Worm (Caenorhabditis elegans) whole organism, midembryonic: ENCODE data around the gene epg-4.

Experiments used
- T22C8.4 ChIP-seq: fragments of 200-800 bp; sonication (Bioruptor generic); IDR thresholded peaks from 2 replicates; pipeline ENCODE4 v1.3.6; 2022; ENCODE audit warnings: missing genetic modification characterization, missing compliant biosample characterization
- cog-1 ChIP-seq: sonication (generic microtip); optimal IDR thresholded peaks from 2 replicates; lab custom pipeline; 2016; ENCODE audit warnings: missing genetic modification characterization, missing compliant biosample characterization
- flt-1 ChIP-seq: fragments of 200-800 bp; sonication (Bioruptor generic); IDR thresholded peaks from 2 replicates; pipeline ENCODE4 v1.3.6; 2022; ENCODE audit warnings: missing genetic modification characterization, missing compliant biosample characterization
- klf-2 ChIP-seq: fragments of 200-800 bp; sonication (Bioruptor generic); conservative IDR thresholded peaks from 2 replicates; pipeline ENCODE4 v1.3.6; 2022; ENCODE audit warnings: missing genetic modification reagents, missing genetic modification characterization, missing compliant biosample characterization
- med-1 ChIP-seq: sonication (generic microtip); optimal IDR thresholded peaks from 2 replicates; lab custom pipeline; 2017; ENCODE audit warnings: missing genetic modification characterization, mild to moderate bottlenecking, missing compliant biosample characterization, antibody characterized with exemption, missing genetic modification reagents; ENCODE audit not compliant: insufficient read depth
- ref-1 ChIP-seq: fragments of 200-800 bp; sonication (Bioruptor generic); conservative IDR thresholded peaks from 2 replicates; pipeline ENCODE4 v1.3.6; 2022; ENCODE audit warnings: missing genetic modification reagents, missing genetic modification characterization, missing compliant biosample characterization
- tab-1 ChIP-seq: fragments of 200-800 bp; sonication (Bioruptor generic); IDR thresholded peaks from 2 replicates; pipeline ENCODE4 v1.3.6; 2022; ENCODE audit warnings: missing genetic modification characterization, missing compliant biosample characterization
- ztf-23 ChIP-seq: fragments of 200-800 bp; sonication (Bioruptor generic); IDR thresholded peaks from 2 replicates; pipeline ENCODE4 v1.3.6; 2022; ENCODE audit warnings: missing genetic modification reagents, missing genetic modification characterization, missing compliant biosample characterization
- ztf-29 ChIP-seq: fragments of 200-800 bp; sonication (Bioruptor generic); IDR thresholded peaks from 2 replicates; pipeline ENCODE4 v1.3.6; 2022; ENCODE audit warnings: missing genetic modification reagents, missing genetic modification characterization, missing compliant biosample characterization

epg-4 gene

DNA sequence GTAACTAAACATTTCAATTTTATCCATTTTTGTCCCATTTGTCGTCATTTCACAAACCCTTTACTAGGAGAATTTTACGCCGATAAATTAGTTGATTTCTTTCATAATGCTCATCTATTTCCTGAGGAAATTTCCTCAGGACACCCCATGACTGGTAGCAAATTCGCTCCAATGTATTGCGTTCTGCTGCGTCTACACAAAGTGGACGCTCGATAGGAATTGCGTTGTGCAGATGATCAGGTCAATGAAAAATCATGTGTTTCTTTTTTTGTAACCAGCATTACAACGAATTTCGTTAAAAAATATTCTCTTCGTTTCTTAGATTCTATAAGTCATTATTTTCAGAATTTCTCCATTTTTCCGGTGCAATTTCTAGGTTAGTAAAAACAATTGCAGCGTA lies at the start of gene epg-4:
Gene epg-4, plus strand, starts transcription at position 346 of the 400 bp plus-strand sequence.
- TF ChIP-seq ztf-29 (GFP tag; lab: Robert Waterston, UW), result no peak
- no peak for TF ChIP-seq cog-1 (tag; lab: Kevin White, UChicago)
- 0 out of 2 replicates have a peak, but pooled peaks have one; percentile 18 for TF ChIP-seq flt-1

DNA sequence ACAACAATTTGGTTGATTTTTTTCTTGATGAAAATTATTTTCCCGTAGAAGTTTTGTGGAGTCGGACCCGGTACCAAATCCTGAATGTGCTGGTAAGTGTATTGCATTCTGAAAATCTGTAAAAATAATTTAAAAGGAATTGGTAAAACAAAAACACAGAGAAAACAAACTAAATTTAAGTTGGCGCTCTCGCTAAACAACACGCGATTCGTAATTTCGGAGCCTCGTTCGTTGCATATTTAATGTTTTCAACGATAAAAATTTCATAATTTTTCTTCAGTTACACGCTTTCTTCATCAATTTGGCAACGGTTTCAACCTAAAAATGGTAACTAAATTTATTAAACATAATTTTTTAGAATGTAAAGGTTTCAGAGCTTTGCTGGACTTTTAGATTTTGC lies 48.4 kb upstream of the epg-4 start, which contains the start of the genes pot-1 and ggtb-1:
Gene pot-1, minus strand, starts transcription at position 120 of the 400 bp plus-strand sequence.
Gene ggtb-1, plus strand, starts transcription at position 208 of the 400 bp plus-strand sequence.
- TF ChIP-seq ztf-23 (GFP tag; lab: Robert Waterston, UW), result no peak
- no peak for TF ChIP-seq tab-1 (GFP tag; lab: Robert Waterston, UW)
- TF ChIP-seq cog-1 (tag; lab: Kevin White, UChicago), result no peak
- no peak for TF ChIP-seq T22C8.4 (GFP tag; lab: Robert Waterston, UW)
- no peak for TF ChIP-seq flt-1
- no peak for TF ChIP-seq ztf-29 (GFP tag; lab: Robert Waterston, UW)
- TF ChIP-seq med-1 (GFP tag; lab: Kevin White, UChicago), result no peak
- no peak for TF ChIP-seq ref-1
- no peak for TF ChIP-seq klf-2 (GFP tag; lab: Robert Waterston, UW)

DNA sequence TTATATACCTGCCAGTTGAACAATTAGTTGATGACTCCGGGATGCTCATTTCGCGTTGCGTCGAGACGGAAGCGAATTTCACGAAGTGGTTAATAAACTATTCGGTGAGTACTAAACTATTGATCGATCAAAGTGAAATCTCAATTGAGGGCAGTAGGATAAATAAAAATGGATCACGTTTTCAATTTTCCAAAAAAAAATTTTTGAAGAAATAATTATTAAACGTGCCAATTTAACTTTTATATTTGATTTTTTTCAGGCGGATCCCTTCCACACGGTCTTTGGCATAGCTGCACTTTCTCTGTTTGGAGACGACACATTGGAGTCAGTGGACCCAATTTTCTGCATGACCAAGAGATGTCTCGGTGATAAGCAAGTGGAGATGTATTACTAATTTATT lies 46.0 kb upstream of the epg-4 start, which contains the start of gene B0280.17:
Gene B0280.17, minus strand, starts transcription at position 101 of the 400 bp plus-strand sequence.
- TF ChIP-seq med-1 (GFP tag; lab: Kevin White, UChicago) (no peak), ztf-29 (GFP tag; lab: Robert Waterston, UW) (no peak), klf-2 (GFP tag; lab: Robert Waterston, UW) (no peak), ztf-23 (GFP tag; lab: Robert Waterston, UW) (no peak), T22C8.4 (GFP tag; lab: Robert Waterston, UW) (no peak), ref-1 (no peak), tab-1 (GFP tag; lab: Robert Waterston, UW) (no peak), cog-1 (tag; lab: Kevin White, UChicago) (no peak), flt-1 (no peak)

DNA sequence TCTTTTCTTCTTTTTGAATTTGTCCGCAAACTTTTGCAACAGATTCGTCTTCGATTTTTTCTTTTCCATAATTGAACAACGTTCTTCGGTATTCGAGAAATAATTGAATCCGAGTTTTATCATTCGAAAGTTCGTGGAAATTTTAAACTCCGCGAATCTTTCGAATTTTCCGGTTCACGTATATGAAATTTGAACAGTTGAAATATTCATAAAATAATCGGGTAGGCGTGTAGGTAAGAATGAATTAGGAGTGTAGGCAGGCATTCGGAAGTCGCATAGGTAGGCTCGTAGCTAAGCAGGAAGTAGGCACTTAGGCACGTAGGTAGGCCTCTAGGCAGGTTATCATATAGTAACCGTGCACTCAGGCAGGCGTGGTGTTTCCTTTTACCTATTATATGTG lies 43.8 kb upstream of the epg-4 start, which contains the start of gene B0280.11:
Gene B0280.11, minus strand, starts transcription at position 101 of the 400 bp plus-strand sequence.
- TF ChIP-seq T22C8.4 (GFP tag; lab: Robert Waterston, UW) (no peak), ref-1 (no peak), ztf-29 (GFP tag; lab: Robert Waterston, UW) (no peak), flt-1 (no peak), klf-2 (GFP tag; lab: Robert Waterston, UW) (no peak)

DNA sequence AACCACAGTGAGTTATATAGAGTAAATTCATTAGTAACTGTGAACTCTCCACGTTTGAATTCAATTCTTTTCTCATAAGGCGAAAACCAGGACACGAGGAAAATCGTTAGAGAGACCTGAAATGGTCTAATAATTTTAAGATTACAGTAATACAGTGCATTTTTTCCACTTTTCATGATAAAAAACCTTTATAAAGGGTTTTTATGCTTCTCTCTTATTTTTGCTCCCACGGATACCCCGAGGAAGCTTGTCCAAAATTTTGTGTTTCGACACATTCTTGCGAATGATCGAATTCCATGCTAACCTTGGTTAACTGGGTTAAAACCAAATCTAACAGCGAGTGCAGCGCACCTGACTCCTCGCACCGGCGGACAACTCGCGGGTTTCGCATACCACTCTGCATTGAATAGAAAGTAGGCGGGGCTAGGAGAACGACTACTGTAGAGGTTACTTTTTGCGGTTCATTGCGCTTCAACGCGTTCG lies 41.7 kb upstream of the epg-4 start:
- TF ChIP-seq flt-1, result peak; percentile 63; the same call in 1 of the 2 replicates
- no peak for TF ChIP-seq T22C8.4 (GFP tag; lab: Robert Waterston, UW)

DNA sequence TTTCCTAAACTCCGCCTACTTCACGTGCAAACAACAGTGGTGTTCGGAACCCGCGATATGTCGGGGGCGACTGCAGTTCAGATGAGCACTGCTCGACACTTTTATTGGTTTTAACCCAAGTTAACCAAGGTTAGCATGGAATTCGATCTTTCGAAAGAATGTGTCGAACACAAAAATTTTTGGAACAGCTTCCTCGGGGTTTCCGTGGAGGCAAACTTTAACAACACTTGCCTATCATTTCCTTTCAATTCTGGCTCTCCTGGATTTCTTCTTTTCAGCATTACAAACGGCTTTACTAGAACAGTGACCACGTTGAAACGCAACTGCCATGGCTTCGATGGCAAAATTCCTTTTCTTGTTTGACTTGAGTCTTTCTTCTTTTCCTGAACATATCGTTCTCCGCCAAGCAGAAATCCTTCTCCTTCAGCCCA lies 40.7 kb upstream of the epg-4 start:
- TF ChIP-seq med-1 (GFP tag; lab: Kevin White, UChicago) (no peak), ztf-23 (GFP tag; lab: Robert Waterston, UW) (no peak), klf-2 (GFP tag; lab: Robert Waterston, UW) (no peak), T22C8.4 (GFP tag; lab: Robert Waterston, UW) (no peak), flt-1 (no peak), ref-1 (no peak), tab-1 (GFP tag; lab: Robert Waterston, UW) (no peak), ztf-29 (GFP tag; lab: Robert Waterston, UW) (no peak), cog-1 (tag; lab: Kevin White, UChicago) (no peak)

DNA sequence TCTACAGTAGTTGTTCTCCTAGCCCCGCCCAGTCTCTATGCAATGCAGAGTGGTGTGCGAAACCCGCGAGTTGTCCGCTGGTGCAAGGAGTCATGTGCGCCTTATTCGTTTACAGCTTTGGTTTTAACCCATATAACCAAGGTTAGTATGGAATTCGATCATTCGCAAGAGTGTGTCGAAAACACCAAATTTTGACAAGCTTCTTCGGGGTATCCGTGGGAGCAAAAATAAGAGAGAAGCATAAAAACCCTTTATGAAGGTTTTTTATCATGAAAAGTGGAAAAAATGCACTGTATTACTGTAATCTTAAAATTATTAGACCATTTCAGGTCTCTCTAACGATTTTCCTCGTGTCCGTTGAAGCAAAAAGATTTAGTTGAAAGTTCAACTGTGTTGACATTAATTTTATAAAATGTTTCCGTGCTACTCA lies 39.8 kb upstream of the epg-4 start:
- TF ChIP-seq flt-1, result no peak
- no peak for TF ChIP-seq klf-2 (GFP tag; lab: Robert Waterston, UW)
- TF ChIP-seq ref-1, result no peak
- no peak for TF ChIP-seq T22C8.4 (GFP tag; lab: Robert Waterston, UW)
- no peak for TF ChIP-seq cog-1 (tag; lab: Kevin White, UChicago)
- TF ChIP-seq ztf-29 (GFP tag; lab: Robert Waterston, UW), result no peak

DNA sequence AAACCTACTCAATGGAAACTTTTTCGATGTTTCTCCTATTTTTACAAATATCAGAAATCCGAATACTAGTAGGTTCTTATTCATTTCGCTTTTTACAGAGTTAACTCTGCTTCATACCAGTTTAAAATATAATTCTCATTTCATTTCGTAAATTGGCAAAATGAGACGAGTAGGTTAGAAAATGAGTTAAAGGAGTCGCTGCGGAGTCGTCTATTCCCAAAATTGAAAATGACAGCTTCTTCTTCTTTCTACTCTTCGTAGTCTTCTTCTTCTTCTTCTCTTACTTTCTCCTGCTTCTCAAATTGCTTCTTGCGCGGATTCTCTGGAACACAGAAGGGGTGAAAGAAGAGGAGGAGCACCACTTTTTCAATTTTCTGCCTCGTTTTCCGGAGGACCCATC lies 37.2 kb upstream of the epg-4 start, which contains the start of gene glr-2:
Gene glr-2, minus strand, starts transcription at position 211 of the 400 bp plus-strand sequence.
- TF ChIP-seq ztf-23 (GFP tag; lab: Robert Waterston, UW), result 0 out of 2 replicates have a peak, but pooled peaks have one; percentile 48
- no peak for TF ChIP-seq med-1 (GFP tag; lab: Kevin White, UChicago)

DNA sequence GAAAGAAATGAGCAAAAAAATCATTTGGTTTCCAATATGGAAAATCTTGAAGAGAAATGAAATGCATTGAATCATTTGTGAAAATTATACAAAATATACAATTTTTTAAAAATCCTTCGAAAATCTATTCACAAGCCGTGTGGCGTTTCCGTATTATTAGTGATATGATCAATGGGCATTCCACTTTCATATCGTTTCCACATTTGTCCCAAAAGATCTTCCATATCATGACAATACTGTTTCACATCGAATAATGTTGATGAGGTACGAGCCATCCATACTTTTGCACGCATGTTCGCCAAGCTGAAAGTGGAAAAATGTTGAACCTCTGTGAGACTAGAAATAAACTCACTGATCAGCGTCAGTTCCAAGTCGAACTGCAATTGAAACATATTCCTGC lies 35.6 kb upstream of the epg-4 start:
- no peak for TF ChIP-seq flt-1
- no peak for TF ChIP-seq tab-1 (GFP tag; lab: Robert Waterston, UW)
- no peak for TF ChIP-seq med-1 (GFP tag; lab: Kevin White, UChicago)

DNA sequence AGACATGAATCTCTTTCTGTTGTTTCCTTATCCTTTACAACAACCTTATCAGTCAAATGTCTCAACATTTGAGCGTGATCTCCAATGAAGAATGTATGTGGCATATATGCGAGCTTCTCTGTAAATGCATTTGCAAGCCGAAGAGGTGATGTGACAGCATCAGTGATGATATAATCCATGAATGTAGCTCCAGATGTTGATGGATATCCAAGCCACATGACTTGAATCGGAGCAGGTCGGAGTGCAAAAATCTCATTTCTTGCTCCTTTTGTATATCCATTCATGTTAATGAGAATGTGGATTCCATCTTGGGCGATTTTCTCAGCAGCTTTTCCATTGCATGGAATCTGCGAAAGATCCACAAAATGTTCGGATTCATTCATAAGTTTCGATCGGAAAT lies 33.8 kb upstream of the epg-4 start:
- TF ChIP-seq klf-2 (GFP tag; lab: Robert Waterston, UW) (no peak), cog-1 (tag; lab: Kevin White, UChicago) (no peak), ztf-29 (GFP tag; lab: Robert Waterston, UW) (no peak), T22C8.4 (GFP tag; lab: Robert Waterston, UW) (no peak), flt-1 (no peak), tab-1 (GFP tag; lab: Robert Waterston, UW) (no peak), ref-1 (no peak), med-1 (GFP tag; lab: Kevin White, UChicago) (no peak), ztf-23 (GFP tag; lab: Robert Waterston, UW) (no peak)
